Worm (Caenorhabditis elegans) whole organism, late embryonic: Measurements from ENCODE around the gene Y82E9BR.17.

Source experiments
- K02D7.2 ChIP-seq: sonication (generic microtip); optimal IDR thresholded peaks from 2 replicates; lab custom pipeline; 2017; ENCODE audit warnings: mild to moderate bottlenecking, missing genetic modification characterization, missing compliant biosample characterization
- ceh-14 ChIP-seq: sonication (generic microtip); optimal IDR thresholded peaks from 2 replicates; lab custom pipeline; 2016; ENCODE audit warnings: missing genotype, missing genetic modification characterization, missing compliant biosample characterization
- elt-2 ChIP-seq: sonication (generic microtip); optimal IDR thresholded peaks from 2 replicates; lab custom pipeline; 2016; ENCODE audit warnings: missing genetic modification reagents, missing genetic modification characterization, missing compliant biosample characterization
- nfya-1 ChIP-seq: sonication (generic microtip); optimal IDR thresholded peaks from 2 replicates; lab custom pipeline; 2017; ENCODE audit warnings: missing genetic modification characterization, mild to moderate bottlenecking, missing compliant biosample characterization, antibody characterized with exemption, moderate library complexity
- nhr-11 ChIP-seq: fragments of 150-350 bp; optimal IDR thresholded peaks from 2 replicates; lab custom pipeline; 2014; ENCODE audit warnings: missing biosample characterization, missing genetic modification characterization
- pqm-1 ChIP-seq: sonication (generic microtip); optimal IDR thresholded peaks from 2 replicates; lab custom pipeline; 2016; ENCODE audit warnings: missing genetic modification characterization, missing compliant biosample characterization
- ttx-3 ChIP-seq: sonication (generic microtip); optimal IDR thresholded peaks from 2 replicates; lab custom pipeline; 2016; ENCODE audit warnings: missing genetic modification reagents, missing genetic modification characterization, missing compliant biosample characterization
- ztf-16 ChIP-seq: sonication (generic microtip); optimal IDR thresholded peaks from 2 replicates; lab custom pipeline; 2017; ENCODE audit warnings: missing genetic modification characterization, missing compliant biosample characterization

DNA sequence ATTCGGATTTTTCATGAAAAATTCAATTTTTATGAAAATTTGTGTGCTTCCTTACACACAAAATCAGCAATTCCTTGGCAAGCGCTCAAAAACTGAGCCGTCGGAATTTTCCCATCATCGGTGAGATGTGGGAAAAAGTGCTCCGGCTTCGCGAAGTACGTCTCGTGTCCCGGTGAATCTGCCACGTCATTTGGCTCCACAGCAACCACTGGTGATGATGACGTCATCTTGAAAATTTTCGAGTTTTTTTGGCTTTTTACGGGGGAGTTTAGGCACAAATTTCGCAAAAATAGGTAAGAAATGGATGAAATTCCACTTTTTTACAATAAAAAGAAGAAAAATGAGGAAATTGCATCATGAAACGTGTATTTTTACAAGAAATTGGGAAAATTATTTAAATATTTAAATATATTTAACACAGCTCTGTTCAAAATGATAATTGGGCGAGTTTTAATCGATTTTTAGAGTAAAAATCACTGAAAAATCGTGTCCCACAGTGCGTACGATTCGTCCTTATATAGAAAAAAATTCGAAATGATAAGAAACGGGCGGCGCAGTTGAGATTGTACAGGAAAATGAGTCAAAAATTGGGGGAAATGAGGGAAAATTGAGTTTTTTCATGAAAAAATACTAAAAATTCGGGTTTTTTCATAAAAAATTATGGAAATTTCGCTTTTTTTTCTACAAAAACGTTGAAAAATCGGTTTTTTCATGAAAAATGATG, 41.5 kb downstream of the Y82E9BR.17 start, which contains the start of gene Y82E9BR.14:
- TF ChIP-seq nhr-11 (tag; lab: Kevin White, UChicago) (no peak), nfya-1 (tag; lab: Kevin White, UChicago) (no peak), pqm-1 (tag; lab: Kevin White, UChicago) (no peak), K02D7.2 (tag; lab: Kevin White, UChicago) (no peak), ztf-16 (tag; lab: Kevin White, UChicago) (no peak), ttx-3 (tag; lab: Kevin White, UChicago) (no peak), elt-2 (no peak), ceh-14 (tag; lab: Kevin White, UChicago) (no peak)
